Worm (Caenorhabditis elegans): Measurements from ENCODE around the gene F14H8.8.

DNA sequence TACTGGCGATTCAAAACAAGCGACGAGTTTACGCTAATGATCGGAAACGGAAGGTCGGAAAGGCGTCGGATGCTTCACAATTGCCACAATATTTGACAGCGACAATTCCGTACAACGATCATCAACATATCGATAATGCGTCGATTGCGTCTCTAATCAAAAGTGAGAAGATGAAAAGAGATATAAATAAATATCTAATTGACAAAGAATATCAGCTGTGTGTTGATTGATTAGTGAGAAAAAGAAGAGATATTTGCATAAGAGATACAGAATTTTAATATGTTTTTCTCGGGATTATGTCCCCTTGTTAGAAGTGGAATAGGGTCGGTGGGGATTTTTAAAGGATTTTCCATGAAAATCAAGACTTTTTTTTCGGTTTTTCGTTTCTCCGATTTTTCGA lies 49.3 kb downstream of the F14H8.8 start:
- TF ChIP-seq ama-1 (optimal IDR thresholded peaks at IDR 0.05) (no peak), egl-27 (tag; optimal IDR thresholded peaks at IDR 0.05) (no peak), pqm-1 (tag; optimal IDR thresholded peaks at IDR 0.05) (no peak), mdl-1 (tag; optimal IDR thresholded peaks at IDR 0.05) (no peak), nhr-6 (tag; optimal IDR thresholded peaks at IDR 0.05) (no peak)
